Worm (Caenorhabditis elegans) whole organism, L2 larva: ENCODE measurements around the gene str-199.

Experiments
- C34F6.9 ChIP-seq: fragments of 150-350 bp; optimal IDR thresholded peaks from 2 replicates; lab custom pipeline; 2014; ENCODE audit warnings: missing biosample characterization, missing genetic modification characterization
- R02D3.7 ChIP-seq: fragments of 150-350 bp; optimal IDR thresholded peaks from 2 replicates; lab custom pipeline; 2014; ENCODE audit warnings: missing biosample characterization, missing genetic modification characterization
- ZK546.5 ChIP-seq: sonication (generic microtip); optimal IDR thresholded peaks from 2 replicates; lab custom pipeline; 2017; ENCODE audit warnings: missing biosample characterization, missing genetic modification characterization
- alr-1 ChIP-seq: fragments of 150-350 bp; optimal IDR thresholded peaks from 2 replicates; lab custom pipeline; 2014; ENCODE audit warnings: missing biosample characterization, missing genetic modification characterization
- aly-2 ChIP-seq: fragments of 150-350 bp; optimal IDR thresholded peaks from 2 replicates; lab custom pipeline; 2014; ENCODE audit warnings: missing biosample characterization, missing genetic modification characterization
- ama-1 ChIP-seq: fragments of 150-350 bp; optimal IDR thresholded peaks from 2 replicates; lab custom pipeline; 2018; ENCODE audit warnings: inconsistent platforms
- blmp-1 ChIP-seq: sonication (generic microtip); optimal IDR thresholded peaks from 2 replicates; lab custom pipeline; 2017; ENCODE audit warnings: missing genetic modification characterization, mild to moderate bottlenecking, missing compliant biosample characterization, antibody characterized with exemption, moderate library complexity; ENCODE audit not compliant: insufficient read depth
- ceh-16 ChIP-seq: fragments of 150-350 bp; optimal IDR thresholded peaks from 2 replicates; lab custom pipeline; 2014; ENCODE audit warnings: missing biosample characterization, missing genetic modification characterization
- elt-3 ChIP-seq: sonication (generic microtip); optimal IDR thresholded peaks from 2 replicates; lab custom pipeline; 2017; ENCODE audit warnings: missing biosample characterization, missing genetic modification characterization
- lin-11 ChIP-seq: fragments of 150-350 bp; sonication (generic microtip); optimal IDR thresholded peaks from 2 replicates; lab custom pipeline; 2014; ENCODE audit warnings: missing biosample characterization, missing genetic modification characterization, inconsistent platforms, mixed read lengths
- lin-13 ChIP-seq: fragments of 150-350 bp; optimal IDR thresholded peaks from 2 replicates; lab custom pipeline; 2014; ENCODE audit warnings: missing biosample characterization, missing genetic modification reagents, missing genetic modification characterization
- lin-39 ChIP-seq: fragments of 150-350 bp; optimal IDR thresholded peaks from 2 replicates; lab custom pipeline; 2014; ENCODE audit warnings: missing biosample characterization, missing genetic modification reagents, missing genetic modification characterization
- mbf-1 ChIP-seq: sonication (generic microtip); optimal IDR thresholded peaks from 2 replicates; lab custom pipeline; 2017; ENCODE audit warnings: missing biosample characterization, missing genetic modification characterization
- mdl-1 ChIP-seq, 2 experiments: fragments of 150-350 bp in 1 of 2; sonication (generic microtip) in 1 of 2; optimal IDR thresholded peaks; 2 replicates each; lab custom pipeline; 2017; ENCODE audit warnings: missing biosample characterization in 2 of 2, missing genetic modification characterization in 2 of 2
- nhr-10 ChIP-seq: sonication (generic microtip); optimal IDR thresholded peaks from 2 replicates; lab custom pipeline; 2017; ENCODE audit warnings: missing biosample characterization, missing genetic modification characterization
- nhr-11 ChIP-seq: fragments of 150-350 bp; optimal IDR thresholded peaks from 2 replicates; lab custom pipeline; 2014; ENCODE audit warnings: missing biosample characterization, missing genetic modification characterization
- nhr-12 ChIP-seq: fragments of 150-350 bp; optimal IDR thresholded peaks from 2 replicates; lab custom pipeline; 2014; ENCODE audit warnings: missing biosample characterization, missing genetic modification characterization
- nhr-129 ChIP-seq: fragments of 150-350 bp; optimal IDR thresholded peaks from 2 replicates; lab custom pipeline; 2014; ENCODE audit warnings: missing biosample characterization, missing genetic modification characterization
- nhr-21 ChIP-seq: fragments of 150-350 bp; optimal IDR thresholded peaks from 2 replicates; lab custom pipeline; 2014; ENCODE audit warnings: missing biosample characterization, missing genetic modification characterization
- nhr-23 ChIP-seq: fragments of 150-350 bp; optimal IDR thresholded peaks from 2 replicates; lab custom pipeline; 2014; ENCODE audit warnings: missing biosample characterization, missing genetic modification reagents, missing genetic modification characterization
- nhr-6 ChIP-seq: fragments of 150-350 bp; optimal IDR thresholded peaks from 2 replicates; lab custom pipeline; 2014; ENCODE audit warnings: missing biosample characterization, missing genetic modification characterization
- nhr-77 ChIP-seq: fragments of 150-350 bp; optimal IDR thresholded peaks from 2 replicates; lab custom pipeline; 2014; ENCODE audit warnings: missing biosample characterization, missing genetic modification characterization
- sma-9 ChIP-seq, 2 experiments: fragments of 150-350 bp in 1 of 2; sonication (generic microtip) in 1 of 2; optimal IDR thresholded peaks; 2 replicates each; lab custom pipeline; 2014 to 2016; ENCODE audit warnings: missing genetic modification characterization in 2 of 2, mild to moderate bottlenecking in 1 of 2, missing biosample characterization in 1 of 2, missing compliant biosample characterization in 1 of 2, missing genetic modification reagents in 1 of 2, moderate library complexity in 1 of 2
- snpc-4 ChIP-seq: fragments of 150-350 bp; optimal IDR thresholded peaks from 2 replicates; lab custom pipeline; 2014; ENCODE audit warnings: missing biosample characterization, missing genetic modification characterization
- unc-62 ChIP-seq: fragments of 150-350 bp; optimal IDR thresholded peaks from 2 replicates; lab custom pipeline; 2014; ENCODE audit warnings: missing biosample characterization, missing genetic modification reagents, missing genetic modification characterization
- zag-1 ChIP-seq: fragments of 150-350 bp; optimal IDR thresholded peaks from 2 replicates; lab custom pipeline; 2014; ENCODE audit warnings: missing biosample characterization, missing genetic modification characterization
- ztf-1 ChIP-seq: fragments of 200-800 bp; sonication (Bioruptor generic); conservative IDR thresholded peaks from 2 replicates; pipeline ENCODE4 v1.3.6; 2022; ENCODE audit warnings: missing genetic modification characterization, missing compliant biosample characterization
- ztf-4 ChIP-seq: fragments of 150-350 bp; optimal IDR thresholded peaks from 2 replicates; lab custom pipeline; 2014; ENCODE audit warnings: missing biosample characterization, missing genetic modification characterization

The str-199 gene

DNA sequence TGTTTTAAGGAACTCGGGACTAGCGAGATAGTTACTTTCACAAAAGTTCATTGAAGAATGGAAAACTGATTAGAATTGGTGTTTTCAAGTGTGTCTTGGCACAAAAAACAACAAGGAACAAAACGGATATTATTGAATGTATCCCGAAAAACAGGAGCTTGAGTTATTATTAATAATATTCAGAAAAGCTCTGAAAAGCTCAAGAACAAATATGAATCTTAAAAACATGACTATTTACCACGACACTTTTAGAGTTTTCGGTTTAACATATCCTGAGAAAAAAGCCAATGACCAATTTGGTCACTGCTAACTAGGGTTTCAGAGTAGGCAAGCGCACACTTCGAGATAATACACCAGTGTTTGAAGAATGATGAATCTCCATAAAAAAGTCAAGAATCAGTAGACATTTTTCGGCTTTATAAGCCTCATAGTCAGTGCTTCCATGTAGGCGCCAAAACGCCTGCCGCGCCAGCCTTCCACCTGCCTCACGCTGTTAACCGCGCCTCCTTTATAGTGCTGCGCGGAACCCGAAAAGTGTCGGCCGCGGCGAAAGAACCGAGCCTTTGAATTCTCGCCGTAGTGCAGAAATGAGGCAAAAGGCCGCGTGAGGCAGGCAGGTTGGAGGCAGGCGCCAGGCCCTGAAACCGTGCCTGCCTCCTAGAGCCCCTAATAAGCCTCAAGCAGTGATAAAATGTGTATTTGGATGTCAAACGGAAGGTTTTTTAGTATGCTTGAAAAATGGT lies 21.9 kb upstream of the str-199 start, which contains the start of gene srh-236:
Gene srh-236, minus strand, starts transcription at position 51 of the 743 bp plus-strand sequence.
- TF ChIP-seq nhr-11 (tag; lab: Kevin White, UChicago) (no peak), nhr-77 (tag; lab: Kevin White, UChicago) (no peak)

DNA sequence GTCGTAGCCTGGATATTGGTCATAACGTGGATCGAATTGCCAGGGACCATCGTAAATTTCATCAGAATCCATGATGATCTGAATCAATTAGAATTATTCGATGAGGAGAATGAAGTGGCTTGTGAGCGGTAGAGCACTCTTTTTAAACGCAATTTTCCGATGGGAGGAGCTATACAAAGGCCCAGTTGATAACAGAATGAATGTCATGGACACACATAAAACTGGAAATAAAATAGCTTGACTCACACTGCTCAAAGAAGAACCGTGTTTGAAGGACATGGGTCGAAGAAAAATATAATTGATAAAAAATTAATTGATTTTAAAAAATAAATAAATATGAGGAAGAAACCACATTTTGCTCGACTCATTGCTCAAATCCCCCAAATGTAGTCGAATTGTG lies 17.7 kb upstream of the str-199 start, which contains the start of gene Y68A4A.13:
Gene Y68A4A.13, minus strand, starts transcription at position 101 of the 400 bp plus-strand sequence.
- TF ChIP-seq zag-1 (no peak), ZK546.5 (tag; lab: Kevin White, UChicago) (no peak), nhr-77 (tag; lab: Kevin White, UChicago) (no peak), nhr-21 (no peak), lin-11 (tag; lab: Kevin White, UChicago) (no peak), nhr-6 (tag; lab: Kevin White, UChicago) (no peak)

DNA sequence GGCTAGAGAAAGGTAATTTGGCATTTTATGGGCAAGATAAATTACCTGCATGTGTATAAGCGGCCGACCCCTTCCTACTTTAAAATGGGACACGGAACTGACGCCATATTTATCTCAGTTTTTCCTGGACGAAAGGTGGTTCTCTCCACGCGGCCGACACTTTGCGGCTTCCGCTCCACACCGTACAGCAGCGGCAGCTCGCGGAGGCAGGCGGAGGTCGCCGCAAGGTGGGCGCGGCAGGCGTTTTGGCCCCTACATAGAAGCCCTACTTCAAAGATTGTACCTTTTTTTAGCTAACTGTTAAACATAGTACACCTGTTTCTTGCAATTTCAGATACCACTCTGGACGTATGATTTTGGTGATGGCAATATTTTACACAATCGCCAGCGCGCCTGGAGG lies 16.2 kb upstream of the str-199 start:
- no peak for TF ChIP-seq ama-1 (lab: Kevin White, UChicago)
- no peak for TF ChIP-seq mbf-1
- TF ChIP-seq nhr-21, result no peak
- TF ChIP-seq lin-13 (GFP tag; lab: Kevin White, UChicago), result no peak
- TF ChIP-seq nhr-12 (tag; lab: Kevin White, UChicago), result no peak
- no peak for TF ChIP-seq R02D3.7 (tag; lab: Kevin White, UChicago)
- no peak for TF ChIP-seq elt-3 (tag; lab: Kevin White, UChicago)

DNA sequence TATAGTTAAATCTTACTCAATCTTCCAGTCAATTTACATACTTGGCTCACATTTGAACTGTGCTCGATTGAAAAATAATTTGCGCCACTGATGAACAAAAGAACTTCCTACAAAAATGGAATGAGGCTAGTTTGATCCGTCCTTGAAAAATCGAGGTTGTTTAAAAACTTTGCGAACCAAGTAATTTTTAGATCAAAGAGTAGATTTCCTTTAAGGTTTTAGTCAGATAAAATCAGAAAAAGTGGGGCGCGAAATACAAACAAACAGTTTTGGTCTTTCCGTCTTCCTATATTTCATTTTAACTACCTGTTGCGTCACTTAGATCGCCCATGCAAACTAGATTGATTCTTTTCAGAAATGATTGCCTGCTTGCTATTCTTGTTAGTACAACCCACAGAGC lies 11.5 kb upstream of the str-199 start, which contains the start of gene Y68A4A.10:
Gene Y68A4A.10, plus strand, starts transcription at position 301 of the 400 bp plus-strand sequence.
- no peak for TF ChIP-seq nhr-6 (tag; lab: Kevin White, UChicago)
- no peak for TF ChIP-seq unc-62 (GFP tag; lab: Kevin White, UChicago)
- TF ChIP-seq zag-1, result no peak
- no peak for TF ChIP-seq nhr-129 (tag; lab: Kevin White, UChicago)
- TF ChIP-seq ama-1 (lab: Kevin White, UChicago), result no peak
- TF ChIP-seq ceh-16 (tag; lab: Kevin White, UChicago), result no peak
- TF ChIP-seq nhr-23 (tag; lab: Kevin White, UChicago), result no peak
- TF ChIP-seq R02D3.7 (tag; lab: Kevin White, UChicago), result no peak
- no peak for TF ChIP-seq blmp-1 (tag; lab: Kevin White, UChicago)
- no peak for TF ChIP-seq C34F6.9 (tag; lab: Kevin White, UChicago)
- TF ChIP-seq snpc-4 (tag; lab: Kevin White, UChicago), result no peak
- TF ChIP-seq ztf-1 (GFP tag; lab: Robert Waterston, UW), result no peak
- TF ChIP-seq, all 48 proteins: peak for 0

DNA sequence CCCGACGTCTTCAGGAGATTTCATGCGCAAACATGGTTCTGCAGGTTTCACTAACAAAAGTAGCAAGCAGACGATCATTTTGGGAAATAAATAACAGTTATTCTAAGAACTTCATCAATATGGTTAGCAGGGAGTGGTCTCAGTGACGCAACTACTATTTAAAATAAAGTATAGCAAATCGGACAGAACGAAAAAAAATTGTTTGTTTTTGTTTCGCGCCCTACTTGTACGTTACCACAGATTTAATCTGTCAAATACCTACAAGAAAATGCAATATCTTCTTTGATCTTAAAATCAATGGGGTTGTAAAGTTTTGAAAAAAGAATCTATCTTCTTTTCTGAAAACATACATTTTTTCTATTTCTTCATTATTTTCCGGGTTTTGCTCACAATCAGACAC lies 8.6 kb upstream of the str-199 start, which contains the start of gene srz-96:
Gene srz-96, plus strand, starts transcription at position 301 of the 400 bp plus-strand sequence.
- no peak for TF ChIP-seq mbf-1
- TF ChIP-seq nhr-6 (tag; lab: Kevin White, UChicago), result no peak
- no peak for TF ChIP-seq alr-1 (tag; lab: Kevin White, UChicago)
- no peak for TF ChIP-seq lin-39 (tag; lab: Kevin White, UChicago)
- TF ChIP-seq zag-1, result no peak
- no peak for TF ChIP-seq sma-9 (GFP tag; optimal IDR thresholded peaks at IDR 0.05; lab: Kevin White, UChicago)
- TF ChIP-seq sma-9 (tag; optimal IDR thresholded peaks at IDR 0.05; lab: Kevin White, UChicago), result no peak
- TF ChIP-seq ztf-4 (tag; lab: Kevin White, UChicago), result no peak
- TF ChIP-seq nhr-10 (tag; lab: Kevin White, UChicago), result no peak
- TF ChIP-seq, all 48 proteins: peak for 0

DNA sequence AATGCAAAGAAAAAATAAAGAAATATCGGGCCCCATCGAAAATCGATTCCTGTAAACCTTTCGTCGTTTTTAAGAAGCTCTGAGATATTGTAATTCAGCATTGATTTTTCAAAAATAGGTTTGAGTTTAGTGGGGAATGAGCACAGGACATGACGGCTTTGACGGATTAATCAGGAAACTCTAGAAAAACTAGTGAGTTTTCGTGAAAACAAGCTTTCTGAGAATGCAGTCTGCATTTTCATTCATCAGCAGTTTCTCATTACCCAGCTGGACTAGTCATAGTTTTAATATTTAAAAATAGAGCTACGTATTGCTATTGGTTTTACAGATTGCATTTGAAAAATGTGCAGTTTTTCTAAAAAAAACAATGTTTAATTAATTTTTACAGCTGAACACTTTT lies 1.9 kb upstream of the str-199 start, which contains the start of gene srz-47:
Gene srz-47, minus strand, starts transcription at position 101 of the 400 bp plus-strand sequence.
- TF ChIP-seq aly-2 (tag; lab: Kevin White, UChicago) (no peak), mbf-1 (no peak), mdl-1 (tag; optimal IDR thresholded peaks at IDR 0.05; lab: Kevin White, UChicago) (no peak), R02D3.7 (tag; lab: Kevin White, UChicago) (no peak)
